Worm (Caenorhabditis elegans): ENCODE data around the gene chil-13.
"Not testable (repeated sequence)": the region's sequence is repeated elsewhere in the genome, so short reads cannot be mapped to it uniquely, and the experiment has no call there.

The chil-13 gene

DNA sequence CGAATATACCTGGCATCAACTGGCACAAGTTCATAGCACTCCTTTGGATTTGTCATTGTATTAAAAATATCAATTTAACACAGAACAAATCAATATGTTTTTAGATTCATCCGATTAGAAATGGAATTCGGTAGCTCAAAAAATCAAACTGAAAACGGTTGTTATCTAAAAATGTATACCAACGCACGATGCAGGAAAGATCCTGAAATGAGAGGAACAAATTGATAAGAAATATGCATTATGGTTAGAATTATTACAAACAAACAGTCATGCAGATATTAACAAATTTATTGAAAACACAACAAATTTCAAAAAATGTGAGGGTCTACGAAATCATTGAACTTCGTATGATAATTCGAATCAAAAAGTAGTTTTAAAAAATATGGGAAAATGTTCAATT lies 31.9 kb upstream of the chil-13 start, which contains the start of gene T19H5.6:
TSS of gene T19H5.6 (minus strand) at position 195 of the 400 bp plus-strand sequence.
- TF ChIP-seq elt-2 (tag; optimal IDR thresholded peaks at IDR 0.05), result peak; percentile 4
- no peak for TF ChIP-seq sox-2 (GFP tag; IDR thresholded peaks at IDR 0.05)
- no peak for TF ChIP-seq pag-3 (tag; optimal IDR thresholded peaks at IDR 0.05; ENCODE audit: borderline replicate concordance)
- no peak for TF ChIP-seq che-1 (tag; optimal IDR thresholded peaks at IDR 0.05)
- no peak for TF ChIP-seq Y22D7AL.16 (tag; optimal IDR thresholded peaks at IDR 0.05)
- no peak for TF ChIP-seq elt-4 (tag; optimal IDR thresholded peaks at IDR 0.05)
- TF ChIP-seq unc-42 (tag; optimal IDR thresholded peaks at IDR 0.05), result no peak

- peak; percentile 82 for TF ChIP-seq elt-2 (tag; optimal IDR thresholded peaks at IDR 0.05)
- no peak for TF ChIP-seq ama-1 (optimal IDR thresholded peaks at IDR 0.05)
Measured at ce11 chrII:9468414-9468813, 30.3 kb upstream of the chil-13 start, which contains the start of gene chil-23. Gene chil-23 (minus strand): TSS chrII:9468611.

DNA sequence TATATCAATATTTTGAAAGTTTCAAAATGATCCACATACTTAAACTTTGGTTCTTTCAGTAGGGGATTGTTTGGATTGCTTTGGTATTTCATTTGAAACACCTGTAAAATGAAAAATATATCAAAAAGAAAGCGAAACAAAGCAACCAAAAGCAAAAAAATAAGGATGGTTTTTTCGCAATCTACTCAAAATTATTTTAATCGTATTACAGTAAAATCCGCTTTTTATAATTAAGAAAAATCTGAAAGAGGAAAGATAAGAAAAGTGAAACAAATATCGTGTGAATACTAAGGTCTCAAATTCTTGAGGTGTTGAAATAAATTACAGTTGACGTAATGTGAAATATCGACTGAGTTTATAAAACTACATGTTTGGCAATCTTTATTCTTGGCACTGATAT lies 28.0 kb upstream of the chil-13 start, which contains the start of gene chil-22:
TSS of gene chil-22 (minus strand) at position 101 of the 400 bp plus-strand sequence.
- TF ChIP-seq rnt-1 (tag; optimal IDR thresholded peaks at IDR 0.05) (no peak), hlh-30 (tag; optimal IDR thresholded peaks at IDR 0.05; ENCODE audit: insufficient read depth) (no peak), ceh-31 (tag; optimal IDR thresholded peaks at IDR 0.05) (no peak), unc-42 (tag; optimal IDR thresholded peaks at IDR 0.05) (no peak), ceh-18 (tag; optimal IDR thresholded peaks at IDR 0.05) (no peak), pat-9 (tag; optimal IDR thresholded peaks at IDR 0.05) (no peak), ceh-2 (tag; optimal IDR thresholded peaks at IDR 0.05) (no peak), tbx-2 (tag; optimal IDR thresholded peaks at IDR 0.05) (no peak), F13H6.1 (tag; optimal IDR thresholded peaks at IDR 0.05) (no peak), sox-2 (GFP tag; IDR thresholded peaks at IDR 0.05) (no peak), eyg-1 (tag; optimal IDR thresholded peaks at IDR 0.05) (no peak), nhr-11 (tag; optimal IDR thresholded peaks at IDR 0.05) (no peak)

- not testable (repeated sequence) for TF ChIP-seq ceh-24 (tag; optimal IDR thresholded peaks at IDR 0.05); rnt-1 (tag; optimal IDR thresholded peaks at IDR 0.05); ceh-6 (GFP tag; optimal IDR thresholded peaks at IDR 0.05)
Measured at ce11 chrII:9461881-9462280, 23.8 kb upstream of the chil-13 start, which contains the start of gene chil-21. Gene chil-21 (minus strand): TSS chrII:9461981.

ce11 chrII:9459462-9459861 lies 21.3 kb upstream of the chil-13 start, which contains the start of gene R09D1.14:
Gene R09D1.14 (minus strand): TSS chrII:9459562.
- TF ChIP-seq hlh-15, ceh-9, madf-2 (tag; optimal IDR thresholded peaks at IDR 0.05): not testable (repeated sequence)

DNA sequence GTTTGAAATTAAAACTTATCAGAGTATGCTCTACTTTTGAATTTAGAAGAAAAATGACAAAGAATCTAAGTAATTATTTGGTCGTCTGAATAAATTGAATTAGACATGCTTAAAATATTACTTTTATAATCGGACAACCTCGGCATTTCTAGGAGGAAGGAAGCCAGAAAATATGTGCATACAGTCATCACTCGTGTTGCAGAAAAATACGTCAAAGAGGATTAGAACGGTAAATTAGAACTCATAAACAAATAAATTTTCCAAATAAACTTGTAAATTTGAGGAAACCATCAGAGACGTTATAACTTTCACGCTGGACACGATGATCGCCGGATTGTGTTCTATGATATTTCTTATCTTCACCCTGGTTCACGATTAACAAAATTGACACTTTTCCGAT lies 16.2 kb upstream of the chil-13 start, which contains the start of gene chil-19:
TSS of gene chil-19 (minus strand) at position 101 of the 400 bp plus-strand sequence.
- TF ChIP-seq pag-3 (tag; optimal IDR thresholded peaks at IDR 0.05; ENCODE audit: borderline replicate concordance) (no peak), fkh-10 (GFP tag; optimal IDR thresholded peaks at IDR 0.05) (no peak), sox-2 (GFP tag; IDR thresholded peaks at IDR 0.05) (no peak), pros-1 (tag; optimal IDR thresholded peaks at IDR 0.05) (no peak), elt-2 (tag; optimal IDR thresholded peaks at IDR 0.05) (no peak), unc-3 (GFP tag; conservative IDR thresholded peaks at IDR 0.05) (no peak), unc-3 (tag; optimal IDR thresholded peaks at IDR 0.05) (no peak), ttx-3 (tag; optimal IDR thresholded peaks at IDR 0.05) (no peak), hlh-6 (tag; optimal IDR thresholded peaks at IDR 0.05) (no peak), fkh-6 (tag; optimal IDR thresholded peaks at IDR 0.05) (no peak), che-1 (tag; optimal IDR thresholded peaks at IDR 0.05) (no peak), sdc-2 (tag; optimal IDR thresholded peaks at IDR 0.05) (no peak), C38D4.7 (GFP tag; optimal IDR thresholded peaks at IDR 0.05) (no peak), K09A11.1 (tag; optimal IDR thresholded peaks at IDR 0.05; ENCODE audit: insufficient read depth) (no peak), hlh-30 (tag; optimal IDR thresholded peaks at IDR 0.05; ENCODE audit: insufficient read depth) (no peak), ceh-45 (GFP tag; IDR thresholded peaks at IDR 0.05) (no peak), unc-55 (GFP tag; optimal IDR thresholded peaks at IDR 0.05) (no peak), madf-2 (tag; optimal IDR thresholded peaks at IDR 0.05) (no peak)
